Fruit fly (Drosophila melanogaster): ENCODE measurements around the gene Nsf2.
A peak's percentile ranks its signal among the peaks of the same experiment; 100 is the strongest.

Gene Nsf2

DNA sequence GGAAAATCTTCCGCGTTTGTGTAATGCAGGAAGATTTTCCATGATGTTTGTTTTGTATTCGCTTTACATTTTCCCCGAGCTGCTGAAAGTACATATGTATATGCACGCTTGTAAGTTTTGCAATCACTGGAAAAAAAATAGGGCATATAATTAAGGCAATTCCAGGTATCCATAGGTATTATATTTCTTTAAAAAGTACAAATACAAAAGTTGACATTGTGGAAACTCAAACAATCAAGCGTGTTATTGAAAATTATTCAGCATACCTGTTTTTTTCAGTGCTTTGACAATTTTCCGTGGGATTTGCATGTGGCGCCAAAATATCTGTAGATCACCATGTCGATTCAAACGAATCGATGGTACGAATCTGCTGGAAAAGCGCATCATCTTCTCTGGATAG, 6.7 kb downstream of the Nsf2 start:
- no peak for TF ChIP-seq h (GFP tag; optimal IDR thresholded peaks at IDR 0.05)
- no peak for TF ChIP-seq Dif (GFP tag; optimal IDR thresholded peaks at IDR 0.05; ENCODE audit: partially characterized antibody)
- no peak for TF ChIP-seq ey (GFP tag; optimal IDR thresholded peaks at IDR 0.05)
- no peak for TF ChIP-seq lola (GFP tag; optimal IDR thresholded peaks at IDR 0.05)
- TF ChIP-seq CG9705 (GFP tag; optimal IDR thresholded peaks at IDR 0.05), result no peak
- TF ChIP-seq Mio (GFP tag; optimal IDR thresholded peaks at IDR 0.05), result no peak
- TF ChIP-seq rgr (GFP tag; optimal IDR thresholded peaks at IDR 0.05), result no peak
- TF ChIP-seq N (GFP tag; optimal IDR thresholded peaks at IDR 0.05), result no peak
- no peak for TF ChIP-seq Rel (GFP tag; optimal IDR thresholded peaks at IDR 0.05)
- no peak for TF ChIP-seq Rel (tag; optimal IDR thresholded peaks at IDR 0.05)
- TF ChIP-seq dmrt93B (GFP tag; optimal IDR thresholded peaks at IDR 0.05), result no peak
- TF ChIP-seq CG32264 (GFP tag; optimal IDR thresholded peaks at IDR 0.05), result no peak

DNA sequence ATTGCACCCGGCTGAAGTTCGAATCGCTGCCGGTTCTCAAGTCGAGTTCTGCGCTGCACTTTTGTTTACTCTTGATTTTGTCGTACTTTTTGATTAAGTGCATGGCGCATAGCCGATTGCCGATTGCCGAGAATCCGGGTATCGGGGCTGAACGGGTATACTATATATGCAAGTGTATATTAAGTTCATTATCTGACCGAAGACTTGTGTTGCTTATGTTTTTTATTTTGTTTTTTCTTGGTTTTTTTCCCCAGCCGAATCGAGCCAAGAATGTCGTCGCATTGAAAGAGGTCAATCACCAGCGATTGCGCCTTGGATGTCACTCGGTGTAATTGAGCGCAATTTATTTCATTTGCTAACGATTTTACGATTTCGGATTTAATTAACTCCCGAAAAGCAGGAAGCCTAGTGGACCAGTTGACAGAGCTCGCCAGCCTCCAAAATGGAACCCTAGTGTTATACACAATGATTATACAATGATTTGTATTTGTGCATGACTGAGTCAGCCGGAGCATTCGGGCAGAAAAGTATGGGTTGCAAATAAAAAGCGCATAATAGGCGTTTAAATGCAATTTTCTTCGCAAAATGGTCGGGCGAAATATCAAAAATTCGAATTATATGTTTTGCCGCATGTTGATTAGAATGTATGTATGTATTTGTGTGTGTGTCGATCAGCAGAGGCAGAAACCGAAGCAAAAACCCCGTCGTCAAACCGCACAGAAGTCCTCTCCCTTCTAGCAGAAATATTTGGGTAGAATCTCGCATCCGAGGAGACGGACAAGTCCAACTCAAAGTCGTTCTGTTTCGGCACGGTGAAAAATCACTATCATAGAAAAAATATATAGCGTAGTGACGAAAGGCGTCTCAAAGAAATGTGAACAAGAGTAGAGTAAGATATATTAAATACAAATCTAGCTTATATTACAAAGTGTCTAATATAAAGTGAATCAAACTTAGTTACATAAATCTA, 9.6 kb downstream of the Nsf2 start, which contains the start of gene Mst87F:
Gene Mst87F, minus strand, starts transcription at position 56 of the 970 bp plus-strand sequence.
- TF ChIP-seq jim (GFP tag; optimal IDR thresholded peaks at IDR 0.05), result no peak
- no peak for TF ChIP-seq Rel (GFP tag; optimal IDR thresholded peaks at IDR 0.05)
- peak; percentile 29 for TF ChIP-seq Rel (tag; optimal IDR thresholded peaks at IDR 0.05)
- TF ChIP-seq Hr78 (GFP tag; optimal IDR thresholded peaks at IDR 0.05), result no peak
- TF ChIP-seq h (GFP tag; optimal IDR thresholded peaks at IDR 0.05), result no peak

DNA sequence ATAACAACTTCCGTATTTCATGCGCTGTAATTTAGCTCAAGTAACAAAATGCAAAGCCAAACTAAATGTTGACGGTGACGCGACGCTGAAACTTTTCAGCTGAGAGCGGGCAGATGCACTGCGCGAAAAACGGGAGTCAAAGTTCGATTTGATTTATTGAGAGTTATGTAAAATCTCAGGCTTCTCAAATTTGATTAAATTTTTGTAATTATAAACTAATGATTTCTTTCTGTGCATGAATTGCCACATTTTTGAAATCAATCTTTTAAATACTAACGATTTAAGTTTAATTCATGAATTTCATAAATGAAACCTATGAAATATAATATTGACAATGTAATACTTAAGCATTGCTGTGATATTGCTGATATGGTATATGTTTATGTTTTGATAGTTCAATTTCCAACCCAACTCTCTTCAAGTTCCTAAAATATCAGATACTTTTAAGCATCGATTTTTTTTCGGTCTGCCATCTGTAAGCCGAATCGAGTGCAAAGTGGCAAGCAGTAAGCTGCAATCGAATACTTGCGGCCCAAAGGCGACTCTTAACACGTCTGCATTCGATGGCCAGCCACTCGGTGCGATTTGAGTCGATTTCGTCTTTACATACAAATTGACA, 15.1 kb downstream of the Nsf2 start:
- no peak for TF ChIP-seq GATAd (GFP tag; optimal IDR thresholded peaks at IDR 0.05)
- TF ChIP-seq CG9705 (GFP tag; optimal IDR thresholded peaks at IDR 0.05), result no peak
- no peak for TF ChIP-seq Jra (GFP tag; optimal IDR thresholded peaks at IDR 0.05)
- TF ChIP-seq psq (GFP tag; optimal IDR thresholded peaks at IDR 0.05), result no peak
- no peak for TF ChIP-seq rgr (GFP tag; optimal IDR thresholded peaks at IDR 0.05)
- TF ChIP-seq br (GFP tag; optimal IDR thresholded peaks at IDR 0.05), result no peak
- no peak for TF ChIP-seq Sp1 (GFP tag; optimal IDR thresholded peaks at IDR 0.05)
- no peak for TF ChIP-seq CG32264 (GFP tag; optimal IDR thresholded peaks at IDR 0.05)
- TF ChIP-seq ey (GFP tag; optimal IDR thresholded peaks at IDR 0.05), result no peak
- TF ChIP-seq Dfd (GFP tag; optimal IDR thresholded peaks at IDR 0.05), result no peak
- no peak for TF ChIP-seq dmrt93B (GFP tag; optimal IDR thresholded peaks at IDR 0.05)
- no peak for TF ChIP-seq OdsH (GFP tag; optimal IDR thresholded peaks at IDR 0.05)
- TF ChIP-seq sv (GFP tag; optimal IDR thresholded peaks at IDR 0.05), result no peak
- no peak for TF ChIP-seq dl (GFP tag; optimal IDR thresholded peaks at IDR 0.05; ENCODE audit: insufficient read depth in 1 of 2, partially characterized antibody in 2 of 2)
- no peak for TF ChIP-seq HLH106 (tag; optimal IDR thresholded peaks at IDR 0.05)

DNA sequence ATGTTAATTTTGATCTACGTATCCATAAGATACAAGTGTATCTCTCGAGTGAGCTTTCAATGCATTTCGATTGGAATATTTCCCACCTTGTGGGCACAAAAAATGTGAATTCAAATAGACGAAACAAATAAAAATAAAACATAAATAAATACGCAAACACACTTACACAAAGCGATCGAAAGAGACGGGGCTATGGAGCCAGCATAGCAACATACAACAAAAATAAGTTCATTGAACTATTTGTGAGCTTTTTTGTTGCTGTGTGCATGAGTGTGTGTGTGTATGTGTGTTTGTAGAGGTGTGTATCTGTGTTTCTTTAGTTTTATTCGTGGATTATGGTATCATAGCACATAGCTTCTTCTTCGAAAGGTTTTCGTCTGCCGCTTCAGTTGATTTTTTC, 17.3 kb downstream of the Nsf2 start:
- TF ChIP-seq sv (GFP tag; optimal IDR thresholded peaks at IDR 0.05) (no peak), foxo (GFP tag; optimal IDR thresholded peaks at IDR 0.05) (no peak), Dfd (GFP tag; optimal IDR thresholded peaks at IDR 0.05) (peak; percentile 67), Abd-B (GFP tag; optimal IDR thresholded peaks at IDR 0.05) (no peak), HLH106 (tag; optimal IDR thresholded peaks at IDR 0.05) (no peak)

DNA sequence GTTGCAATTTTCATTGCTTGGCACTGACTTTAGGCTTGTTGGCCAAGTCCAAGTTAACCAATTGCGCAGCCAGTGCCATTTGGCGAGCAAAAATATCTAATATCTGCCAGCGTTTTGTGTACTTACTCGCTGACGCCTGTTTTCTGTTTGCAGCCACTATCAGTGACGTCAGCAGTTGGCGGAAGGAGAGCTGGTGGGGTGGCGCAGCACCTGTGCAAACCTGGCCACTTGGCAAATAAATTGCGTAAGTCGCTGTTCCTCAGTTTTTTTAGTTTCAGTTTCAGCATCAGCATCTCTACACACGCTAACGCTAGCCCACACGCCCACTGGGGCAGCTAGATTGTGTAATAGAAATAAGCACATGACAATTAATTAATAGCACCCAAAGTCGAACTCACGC, 18.8 kb downstream of the Nsf2 start:
- TF ChIP-seq GATAd (GFP tag; optimal IDR thresholded peaks at IDR 0.05), result no peak
- TF ChIP-seq rgr (GFP tag; optimal IDR thresholded peaks at IDR 0.05), result no peak
- no peak for TF ChIP-seq h (GFP tag; optimal IDR thresholded peaks at IDR 0.05)
- TF ChIP-seq usp (GFP tag; optimal IDR thresholded peaks at IDR 0.05), result no peak
- peak; percentile 16 for TF ChIP-seq Hr83 (GFP tag; optimal IDR thresholded peaks at IDR 0.05; ENCODE audit: poor library complexity, severe bottlenecking)
- TF ChIP-seq Myc (optimal IDR thresholded peaks at IDR 0.05), result no peak
- TF ChIP-seq brk (GFP tag; optimal IDR thresholded peaks at IDR 0.05), result no peak

Data from whole organism, wandering third instar larva.